Fruit fly (Drosophila melanogaster): ENCODE measurements around the gene CG32591.

CG32591 gene

DNA sequence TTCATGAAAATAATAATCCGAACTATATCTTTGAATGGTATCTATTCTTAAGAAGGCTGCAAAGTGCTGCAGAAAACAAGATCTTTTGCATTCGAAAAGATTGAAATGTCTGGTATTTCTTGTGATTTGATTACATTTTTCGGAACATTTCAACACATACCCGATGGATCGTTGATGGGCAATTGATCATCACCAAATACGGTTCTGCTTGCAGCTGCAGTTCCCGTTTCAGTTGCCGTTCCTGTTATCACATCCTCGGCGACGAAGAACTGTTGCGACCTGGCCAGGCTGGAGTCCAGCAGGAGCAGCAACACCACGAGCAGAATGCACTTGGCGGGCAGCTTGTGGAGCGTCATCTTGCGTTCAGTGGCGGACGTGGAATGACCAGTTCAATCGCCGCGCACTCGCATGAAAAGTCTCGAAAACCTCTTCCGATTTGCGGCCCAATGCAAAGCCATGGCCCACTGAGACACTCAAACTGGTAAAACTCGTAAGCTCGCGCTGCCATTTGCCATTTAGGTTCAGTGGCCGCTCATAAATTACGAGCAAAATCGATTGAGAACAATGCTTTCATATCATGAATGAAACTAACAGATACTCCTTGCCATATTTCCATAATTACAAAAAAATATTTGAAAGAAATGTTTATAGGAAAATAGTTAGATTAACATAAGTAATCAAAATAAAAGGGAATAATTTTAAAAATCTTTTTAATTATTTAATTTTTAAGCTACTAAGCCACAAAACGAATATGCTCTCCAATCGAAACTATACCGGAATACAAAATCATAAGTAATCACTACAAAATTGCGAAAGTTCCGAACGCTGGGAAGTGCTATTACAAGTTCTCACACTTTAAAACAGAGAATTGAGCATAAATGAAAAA, 18.0 kb downstream of the CG32591 start, which contains the start of gene CG14406:
CG14406 (minus strand) TSS at position 382 of the 886 bp plus-strand sequence.
- no peak for TF ChIP-seq Dip2 (GFP tag; IDR thresholded peaks at IDR 0.05)
- TF ChIP-seq mam (GFP tag; optimal IDR thresholded peaks at IDR 0.05), result no peak
- peak; percentile 84 for TF ChIP-seq CG14965 (GFP tag; optimal IDR thresholded peaks at IDR 0.05; ENCODE audit: borderline replicate concordance)
- TF ChIP-seq Ssrp (tag; optimal IDR thresholded peaks at IDR 0.05), result no peak
- no peak for TF ChIP-seq CG31441 (GFP tag; IDR thresholded peaks at IDR 0.05)
- TF ChIP-seq sima (GFP tag; optimal IDR thresholded peaks at IDR 0.05), result no peak
- TF ChIP-seq Dref (GFP tag; IDR thresholded peaks at IDR 0.05), result no peak
- TF ChIP-seq CG2120 (GFP tag; optimal IDR thresholded peaks at IDR 0.05), result no peak
- peak; percentile 81 for TF ChIP-seq CTCF (GFP tag; optimal IDR thresholded peaks at IDR 0.05)
- no peak for TF ChIP-seq CG16863 (GFP tag; optimal IDR thresholded peaks at IDR 0.05)
- no peak for TF ChIP-seq CG31365 (tag; optimal IDR thresholded peaks at IDR 0.05)
- TF ChIP-seq CG4707 (GFP tag; optimal IDR thresholded peaks at IDR 0.05), result no peak
- no peak for TF ChIP-seq fd3F (GFP tag; optimal IDR thresholded peaks at IDR 0.05)
- no peak for TF ChIP-seq slbo (GFP tag; IDR thresholded peaks at IDR 0.05)
- no peak for TF ChIP-seq Spps (tag; optimal IDR thresholded peaks at IDR 0.05)
- 0 out of 2 replicates have a peak, but pooled peaks have one; percentile 39 for TF ChIP-seq Drgx (GFP tag; IDR thresholded peaks at IDR 0.05)
- TF ChIP-seq gfzf (GFP tag; optimal IDR thresholded peaks at IDR 0.05), result no peak
- TF ChIP-seq danr (GFP tag; IDR thresholded peaks at IDR 0.05), result no peak
- TF ChIP-seq amos (GFP tag; IDR thresholded peaks at IDR 0.05; ENCODE audit: partially characterized antibody), result no peak
- no peak for TF ChIP-seq pnt (GFP tag; optimal IDR thresholded peaks at IDR 0.05)
- no peak for TF ChIP-seq kni (GFP tag; optimal IDR thresholded peaks at IDR 0.05)
- no peak for TF ChIP-seq CG1602 (GFP tag; optimal IDR thresholded peaks at IDR 0.05)
- no peak for TF ChIP-seq gsb (GFP tag; IDR thresholded peaks at IDR 0.05)
- TF ChIP-seq ems (GFP tag; optimal IDR thresholded peaks at IDR 0.05), result no peak
- TF ChIP-seq CG13424 (tag; optimal IDR thresholded peaks at IDR 0.05), result no peak
- no peak for TF ChIP-seq hkb (optimal IDR thresholded peaks at IDR 0.05)
- TF ChIP-seq hkb (GFP tag; IDR thresholded peaks at IDR 0.05), result no peak
- TF ChIP-seq CG4282 (GFP tag; optimal IDR thresholded peaks at IDR 0.05), result no peak
- TF ChIP-seq pb (GFP tag; optimal IDR thresholded peaks at IDR 0.05), result no peak
- no peak for TF ChIP-seq pita (GFP tag; optimal IDR thresholded peaks at IDR 0.05)
- TF ChIP-seq Med (GFP tag), result peak; percentile 48
- no peak for TF ChIP-seq NK7.1 (GFP tag; optimal IDR thresholded peaks at IDR 0.05)
- TF ChIP-seq unc-4 (GFP tag; IDR thresholded peaks at IDR 0.05; ENCODE audit: partially characterized antibody), result no peak
- TF ChIP-seq Trl (optimal IDR thresholded peaks at IDR 0.05), result no peak
- no peak for TF ChIP-seq Trl (GFP tag; optimal IDR thresholded peaks at IDR 0.05)
- no peak for TF ChIP-seq sisA (GFP tag; IDR thresholded peaks at IDR 0.05)
- TF ChIP-seq CG11695 (GFP tag; IDR thresholded peaks at IDR 0.05), result no peak
- no peak for TF ChIP-seq eyg (GFP tag; optimal IDR thresholded peaks at IDR 0.05)
- TF ChIP-seq CG10209 (GFP tag; optimal IDR thresholded peaks at IDR 0.05), result no peak
- TF ChIP-seq Rfx (GFP tag; IDR thresholded peaks at IDR 0.05), result 0 out of 2 replicates have a peak, but pooled peaks have one; percentile 15
- TF ChIP-seq Ptx1 (GFP tag; IDR thresholded peaks at IDR 0.05), result no peak
- TF ChIP-seq Lhr (GFP tag; optimal IDR thresholded peaks at IDR 0.05), result no peak
- no peak for TF ChIP-seq CG18599 (GFP tag; optimal IDR thresholded peaks at IDR 0.05)
- TF ChIP-seq dysf (GFP tag; IDR thresholded peaks at IDR 0.05), result no peak
- TF ChIP-seq CG5245 (GFP tag; optimal IDR thresholded peaks at IDR 0.05), result no peak
- TF ChIP-seq psq (GFP tag; optimal IDR thresholded peaks at IDR 0.05), result no peak
- TF ChIP-seq Meics (GFP tag; optimal IDR thresholded peaks at IDR 0.05), result no peak
- TF ChIP-seq esg (GFP tag; conservative IDR thresholded peaks at IDR 0.05), result no peak
- no peak for TF ChIP-seq CG10462 (GFP tag; optimal IDR thresholded peaks at IDR 0.05)
- TF ChIP-seq her (GFP tag; optimal IDR thresholded peaks at IDR 0.05), result no peak
- TF ChIP-seq CG16779 (GFP tag; IDR thresholded peaks at IDR 0.05), result no peak
- no peak for TF ChIP-seq CG11723 (GFP tag; optimal IDR thresholded peaks at IDR 0.05)
